Fruit fly (Drosophila melanogaster) whole organism, embryonic: ENCODE results near the gene CG31125.

Experiments
- Ada2b ChIP-seq: fragments of 200-800 bp; sonication (Bioruptor generic); IDR thresholded peaks from 2 replicates; pipeline ENCODE4 v1.3.6; 2022; ENCODE audit warnings: missing biosample characterization, missing genetic modification characterization
- CG1024 ChIP-seq: fragments of 200-800 bp; sonication (Bioruptor generic); IDR thresholded peaks from 2 replicates; pipeline ENCODE4 v1.3.6; 2022; ENCODE audit warnings: missing biosample characterization, missing genetic modification characterization
- CG10959 ChIP-seq: fragments of 200-800 bp; sonication (Bioruptor generic); IDR thresholded peaks from 2 replicates; pipeline ENCODE4 v1.3.6; 2022; ENCODE audit warnings: missing biosample characterization, missing genetic modification characterization
- CG12155 ChIP-seq: fragments of 200-800 bp; sonication (Bioruptor generic); optimal IDR thresholded peaks from 3 replicates; lab custom pipeline; 2016; ENCODE audit warnings: missing biosample characterization, missing genetic modification characterization
- CG13775 ChIP-seq: fragments of 200-800 bp; sonication (Bioruptor generic); optimal IDR thresholded peaks from 3 replicates; lab custom pipeline; 2017; ENCODE audit warnings: missing biosample characterization, mild to moderate bottlenecking, missing genetic modification characterization
- CG14710 ChIP-seq: fragments of 200-800 bp; sonication (Bioruptor generic); optimal IDR thresholded peaks from 3 replicates; lab custom pipeline; 2019; ENCODE audit warnings: missing biosample characterization, mild to moderate bottlenecking, missing genetic modification characterization, moderate library complexity
- CG14965 ChIP-seq: fragments of 200-800 bp; sonication (Bioruptor generic); optimal IDR thresholded peaks from 2 replicates; lab custom pipeline; 2016; ENCODE audit warnings: missing biosample characterization, missing genetic modification characterization, borderline replicate concordance
- CG15011 ChIP-seq: fragments of 200-800 bp; sonication (Bioruptor generic); optimal IDR thresholded peaks from 3 replicates; lab custom pipeline; 2018; ENCODE audit warnings: missing biosample characterization, mild to moderate bottlenecking, missing genetic modification characterization
- CG1602 ChIP-seq: fragments of 200-800 bp; sonication (Bioruptor generic); optimal IDR thresholded peaks from 3 replicates; lab custom pipeline; 2016; ENCODE audit warnings: missing biosample characterization, missing genetic modification characterization
- CG1792 ChIP-seq: fragments of 200-800 bp; sonication (Bioruptor generic); optimal IDR thresholded peaks from 2 replicates; lab custom pipeline; 2016; ENCODE audit warnings: missing biosample characterization, missing genetic modification characterization
- CG18262 ChIP-seq: fragments of 200-800 bp; optimal IDR thresholded peaks from 3 replicates; lab custom pipeline; 2019; ENCODE audit warnings: missing biosample characterization, mild to moderate bottlenecking, missing genetic modification characterization, moderate library complexity
- CG34224 ChIP-seq: fragments of 200-800 bp; sonication (Bioruptor generic); IDR thresholded peaks from 3 replicates; pipeline ENCODE4 v1.3.6; 2022; ENCODE audit warnings: missing biosample characterization, missing genetic modification characterization; ENCODE audit not compliant: partially characterized antibody
- CG3995 ChIP-seq: fragments of 200-800 bp; sonication (Bioruptor generic); optimal IDR thresholded peaks from 3 replicates; lab custom pipeline; 2016; ENCODE audit warnings: missing biosample characterization, missing genetic modification characterization
- CG5245 ChIP-seq: fragments of 200-800 bp; sonication (Bioruptor generic); optimal IDR thresholded peaks from 3 replicates; lab custom pipeline; 2016; ENCODE audit warnings: missing biosample characterization, missing genetic modification characterization
- CG6254 ChIP-seq: fragments of 200-800 bp; sonication (Bioruptor generic); optimal IDR thresholded peaks from 3 replicates; lab custom pipeline; 2017; ENCODE audit warnings: mild to moderate bottlenecking, missing biosample characterization, missing genetic modification reagents, missing genetic modification characterization
- CG6765 ChIP-seq: fragments of 200-800 bp; sonication (Bioruptor generic); optimal IDR thresholded peaks from 3 replicates; lab custom pipeline; 2017; ENCODE audit warnings: missing biosample characterization, mild to moderate bottlenecking, missing genetic modification characterization
- CG8089 ChIP-seq: fragments of 200-800 bp; sonication (Bioruptor generic); optimal IDR thresholded peaks from 3 replicates; lab custom pipeline; 2016; ENCODE audit warnings: missing biosample characterization, missing genetic modification characterization
- CG8290 ChIP-seq, 3 experiments: fragments of 200-800 bp; sonication (Bioruptor generic); optimal IDR thresholded peaks; 2 replicates each; lab custom pipeline; 2016 to 2019; ENCODE audit warnings: missing biosample characterization in 3 of 3, missing genetic modification characterization in 3 of 3, mild to moderate bottlenecking in 2 of 3, moderate library complexity in 1 of 3
- CG9727 ChIP-seq: fragments of 200-800 bp; sonication (Bioruptor generic); optimal IDR thresholded peaks from 3 replicates; lab custom pipeline; 2017; ENCODE audit warnings: missing biosample characterization, mild to moderate bottlenecking, missing genetic modification characterization
- CoRest ChIP-seq: fragments of 200-800 bp; sonication (Bioruptor generic); optimal IDR thresholded peaks from 3 replicates; lab custom pipeline; 2018; ENCODE audit warnings: missing biosample characterization, mild to moderate bottlenecking, missing genetic modification characterization, moderate library complexity
- Dek ChIP-seq: fragments of 200-800 bp; sonication (Bioruptor generic); optimal IDR thresholded peaks from 3 replicates; lab custom pipeline; 2019; ENCODE audit warnings: missing biosample characterization, mild to moderate bottlenecking, missing genetic modification characterization, moderate library complexity
- Dip3 ChIP-seq: fragments of 200-800 bp; sonication (Bioruptor generic); optimal IDR thresholded peaks from 3 replicates; lab custom pipeline; 2016; ENCODE audit warnings: missing biosample characterization, missing genetic modification characterization
- Dp ChIP-seq: fragments of 200-800 bp; sonication (Bioruptor generic); optimal IDR thresholded peaks from 2 replicates; lab custom pipeline; 2018; ENCODE audit warnings: missing biosample characterization, mild to moderate bottlenecking, missing genetic modification characterization, moderate library complexity
- Fer2 ChIP-seq: fragments of 200-800 bp; sonication (Bioruptor generic); optimal IDR thresholded peaks from 2 replicates; lab custom pipeline; 2018; ENCODE audit warnings: missing biosample characterization, mild to moderate bottlenecking, missing genetic modification characterization, moderate library complexity
- HmgZ ChIP-seq: fragments of 200-800 bp; sonication (Bioruptor generic); optimal IDR thresholded peaks from 2 replicates; lab custom pipeline; 2018; ENCODE audit warnings: missing biosample characterization, mild to moderate bottlenecking, missing genetic modification characterization
- MBD-R2 ChIP-seq: fragments of 200-800 bp; sonication (Bioruptor generic); IDR thresholded peaks from 2 replicates; pipeline ENCODE4 v1.3.6; 2022; ENCODE audit warnings: missing biosample characterization, missing genetic modification characterization
- Med ChIP-seq: fragments of 200-800 bp; sonication (Bioruptor generic); peaks from one replicate; lab custom pipeline; 2016; ENCODE audit warnings: missing biosample characterization, missing genetic modification characterization, mild to moderate bottlenecking, inconsistent platforms, moderate library complexity
- Nf-YA ChIP-seq: fragments of 200-800 bp; sonication (Bioruptor generic); IDR thresholded peaks from 2 replicates; pipeline ENCODE4 v1.3.6; 2022; ENCODE audit warnings: missing biosample characterization, missing genetic modification characterization
- Nf-YC ChIP-seq: fragments of 200-800 bp; optimal IDR thresholded peaks from 3 replicates; lab custom pipeline; 2019; ENCODE audit warnings: missing biosample characterization, mild to moderate bottlenecking, missing genetic modification characterization, moderate library complexity
- Optix ChIP-seq: fragments of 200-800 bp; sonication (Bioruptor generic); IDR thresholded peaks from 3 replicates; pipeline ENCODE4 v1.3.6; 2022; ENCODE audit warnings: missing biosample characterization, missing genetic modification characterization
- Sox102F ChIP-seq: fragments of 200-800 bp; sonication (Bioruptor generic); optimal IDR thresholded peaks from 2 replicates; lab custom pipeline; 2018; ENCODE audit warnings: missing biosample characterization, mild to moderate bottlenecking, missing genetic modification characterization, moderate library complexity
- Spps ChIP-seq: fragments of 200-800 bp; sonication (Bioruptor generic); optimal IDR thresholded peaks from 2 replicates; lab custom pipeline; 2018; ENCODE audit warnings: missing biosample characterization, mild to moderate bottlenecking, missing genetic modification characterization
- Vsx1 ChIP-seq: fragments of 200-800 bp; sonication (Bioruptor generic); optimal IDR thresholded peaks from 2 replicates; lab custom pipeline; 2017; ENCODE audit warnings: missing biosample characterization, mild to moderate bottlenecking, missing genetic modification characterization, missing genetic modification reagents
- ara ChIP-seq: fragments of 200-800 bp; sonication (Bioruptor generic); IDR thresholded peaks from 2 replicates; pipeline ENCODE4 v1.3.6; 2022; ENCODE audit warnings: missing biosample characterization, missing genetic modification characterization
- az2 ChIP-seq: fragments of 200-800 bp; sonication (Bioruptor generic); optimal IDR thresholded peaks from 3 replicates; lab custom pipeline; 2016; ENCODE audit warnings: missing biosample characterization, missing genetic modification characterization
- br ChIP-seq: fragments of >200 bp; optimal IDR thresholded peaks from 2 replicates; lab custom pipeline; 2017
- chinmo ChIP-seq: fragments of 200-800 bp; sonication (Bioruptor generic); IDR thresholded peaks from 4 replicates; pipeline ENCODE4 v1.3.6; 2022; ENCODE audit warnings: missing biosample characterization, missing genetic modification characterization; ENCODE audit not compliant: partially characterized antibody
- exex ChIP-seq: fragments of 200-800 bp; sonication (Bioruptor generic); optimal IDR thresholded peaks from 4 replicates; lab custom pipeline; 2018; ENCODE audit warnings: missing biosample characterization, mild to moderate bottlenecking, missing genetic modification characterization, moderate library complexity
- gcm ChIP-seq: fragments of 200-800 bp; sonication (Bioruptor generic); optimal IDR thresholded peaks from 2 replicates; lab custom pipeline; 2019; ENCODE audit warnings: missing biosample characterization, mild to moderate bottlenecking, missing genetic modification characterization, moderate library complexity
- gfzf ChIP-seq: fragments of 200-800 bp; sonication (Bioruptor generic); optimal IDR thresholded peaks from 2 replicates; lab custom pipeline; 2016; ENCODE audit warnings: missing biosample characterization, mild to moderate bottlenecking, missing genetic modification characterization, moderate library complexity
- gsb ChIP-seq: fragments of 200-800 bp; sonication (Bioruptor generic); IDR thresholded peaks from 2 replicates; pipeline ENCODE4 v1.3.6; 2022; ENCODE audit warnings: missing biosample characterization, missing genetic modification characterization
- gt ChIP-seq: fragments of 200-800 bp; sonication (Bioruptor generic); IDR thresholded peaks from 2 replicates; pipeline ENCODE4 v1.3.6; 2022; ENCODE audit warnings: missing biosample characterization, missing genetic modification characterization
- lmd ChIP-seq: fragments of 200-800 bp; sonication (Bioruptor generic); IDR thresholded peaks from 2 replicates; pipeline ENCODE4 v1.3.6; 2022; ENCODE audit warnings: missing biosample characterization, missing genetic modification characterization
- prd ChIP-seq, 3 experiments: fragments of >200 bp in 2 of 3; fragments of 200-800 bp in 1 of 3; sonication (Bioruptor generic) in 1 of 3; optimal IDR thresholded peaks in 2 of 3; IDR thresholded peaks in 1 of 3; 2 replicates in 2 of 3; 3 replicates in 1 of 3; pipeline versions ENCODE4 v1.3.6 to Lab custom; 2017 to 2022; ENCODE audit warnings: missing biosample characterization in 1 of 3, missing genetic modification characterization in 1 of 3
- pros ChIP-seq: fragments of 200-800 bp; sonication (Bioruptor generic); optimal IDR thresholded peaks from 3 replicates; lab custom pipeline; 2019; ENCODE audit warnings: missing biosample characterization, mild to moderate bottlenecking, missing genetic modification characterization, moderate library complexity
- repo ChIP-seq: fragments of 200-800 bp; sonication (Bioruptor generic); optimal IDR thresholded peaks from 2 replicates; lab custom pipeline; 2016; ENCODE audit warnings: missing biosample characterization, missing genetic modification characterization
- sim ChIP-seq: fragments of 200-800 bp; sonication (Bioruptor generic); IDR thresholded peaks from 2 replicates; pipeline ENCODE4 v1.3.6; 2022; ENCODE audit warnings: missing biosample characterization, missing genetic modification characterization
- slp2 ChIP-seq: fragments of 200-800 bp; sonication (Bioruptor generic); optimal IDR thresholded peaks from 2 replicates; lab custom pipeline; 2016; ENCODE audit warnings: missing biosample characterization, missing genetic modification characterization
- stwl ChIP-seq: fragments of 200-800 bp; sonication (Bioruptor generic); optimal IDR thresholded peaks from 3 replicates; lab custom pipeline; 2018; ENCODE audit warnings: missing biosample characterization, mild to moderate bottlenecking, missing genetic modification characterization, moderate library complexity
- tna ChIP-seq: fragments of 200-800 bp; sonication (Bioruptor generic); IDR thresholded peaks from 2 replicates; pipeline ENCODE4 v1.3.6; 2022; ENCODE audit warnings: missing biosample characterization, missing genetic modification characterization; ENCODE audit not compliant: partially characterized antibody
- vnd ChIP-seq: fragments of 200-800 bp; sonication (Bioruptor generic); IDR thresholded peaks from 3 replicates; pipeline ENCODE4 v1.3.6; 2022; ENCODE audit warnings: missing biosample characterization, missing genetic modification characterization; ENCODE audit not compliant: partially characterized antibody

The CG31125 gene

DNA sequence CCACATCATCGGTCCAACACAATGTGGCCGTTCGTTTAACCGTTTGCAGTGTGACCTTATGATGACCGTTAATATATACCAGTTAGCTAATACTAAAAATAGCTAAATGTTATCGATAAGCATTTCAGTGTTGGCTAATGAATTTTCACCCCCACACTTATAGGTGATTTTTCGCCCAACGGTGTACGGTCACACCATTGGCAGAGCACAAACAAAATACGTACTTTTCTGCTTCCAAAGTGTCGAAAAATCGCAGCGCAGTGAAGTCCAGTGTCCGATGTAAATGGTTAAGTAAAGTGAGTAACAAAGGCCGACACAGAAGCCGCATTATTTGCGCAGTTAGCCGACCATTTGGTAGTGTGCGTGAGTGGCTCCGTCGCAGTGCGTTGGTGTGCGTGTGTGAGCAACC, 29.1 kb downstream of the CG31125 start, which contains the start of the genes Syx18 and atl (continued):
- peak; percentile 85 for TF ChIP-seq stwl (tag; lab: Kevin White, UChicago)
- TF ChIP-seq CG14710 (tag; lab: Kevin White, UChicago) = peak; percentile 71
- TF ChIP-seq CG1792 = no peak
- no peak for TF ChIP-seq CG1024
- no peak for TF ChIP-seq vnd (GFP tag; lab: Robert Waterston, UW)
- TF ChIP-seq Nf-YC (tag; lab: Kevin White, UChicago) = no peak
- no peak for TF ChIP-seq exex (tag; lab: Kevin White, UChicago)
- TF ChIP-seq Sox102F (GFP tag; lab: Kevin White, UChicago) = no peak
- TF ChIP-seq gt (GFP tag; lab: Robert Waterston, UW) = no peak
- TF ChIP-seq CG12155 (GFP tag; lab: Kevin White, UChicago) = no peak
- no peak for TF ChIP-seq CG1602 (GFP tag; lab: Kevin White, UChicago)
- TF ChIP-seq repo = no peak
- TF ChIP-seq CG8290 (GFP tag; optimal IDR thresholded peaks at IDR 0.05; lab: Kevin White, UChicago) = no peak
- no peak for TF ChIP-seq CG8290 (tag; optimal IDR thresholded peaks at IDR 0.05; lab: Kevin White, UChicago)
- TF ChIP-seq ara = no peak
- peak; percentile 71 for TF ChIP-seq Dp (GFP tag; lab: Kevin White, UChicago)
- no peak for TF ChIP-seq CG10959 (GFP tag; lab: Robert Waterston, UW)
- TF ChIP-seq Vsx1 (GFP tag; lab: Kevin White, UChicago) = no peak
- no peak for TF ChIP-seq lmd (GFP tag; lab: Robert Waterston, UW)
- no peak for TF ChIP-seq CG6765
- TF ChIP-seq CG8089 (GFP tag; lab: Kevin White, UChicago) = no peak
- TF ChIP-seq Dip3 (GFP tag; lab: Kevin White, UChicago) = no peak
- no peak for TF ChIP-seq pros
- peak; percentile 99 for TF ChIP-seq gfzf (GFP tag; lab: Kevin White, UChicago)
- TF ChIP-seq CG15011 (GFP tag; lab: Kevin White, UChicago) = no peak
- TF ChIP-seq CG14965 (GFP tag; lab: Kevin White, UChicago) = no peak
- TF ChIP-seq slp2 (GFP tag; lab: Kevin White, UChicago) = no peak
- TF ChIP-seq CG13775 (GFP tag; lab: Kevin White, UChicago) = no peak
- TF ChIP-seq CG18262 = no peak
- TF ChIP-seq br (lab: Kevin White, UChicago) = no peak
- no peak for TF ChIP-seq Spps (tag; lab: Kevin White, UChicago)
- TF ChIP-seq Ada2b (GFP tag; lab: Robert Waterston, UW) = no peak
- TF ChIP-seq HmgZ (tag; lab: Kevin White, UChicago) = peak; percentile 85
- TF ChIP-seq Dek (tag; lab: Kevin White, UChicago) = peak; percentile 4
- TF ChIP-seq CG34224 = peak; percentile 47; the same call in 2 of the 3 replicates
- TF ChIP-seq CG6254 (GFP tag; lab: Kevin White, UChicago) = no peak
- no peak for TF ChIP-seq tna
- no peak for TF ChIP-seq CG5245 (GFP tag; lab: Kevin White, UChicago)
- TF ChIP-seq Optix (GFP tag; lab: Robert Waterston, UW) = no peak
- no peak for TF ChIP-seq CG3995 (GFP tag; lab: Kevin White, UChicago)
- peak; percentile 27 for TF ChIP-seq gcm (GFP tag; lab: Kevin White, UChicago)
- TF ChIP-seq CoRest = no peak
- no peak for TF ChIP-seq CG9727
- no peak for TF ChIP-seq Nf-YA (GFP tag; lab: Robert Waterston, UW)
- TF ChIP-seq Med (GFP tag; lab: Kevin White, UChicago) = peak; percentile 90
- no peak for TF ChIP-seq gsb (GFP tag; lab: Robert Waterston, UW)
- no peak for TF ChIP-seq chinmo (GFP tag; lab: Robert Waterston, UW)
- no peak for TF ChIP-seq az2 (GFP tag; lab: Kevin White, UChicago)
- no peak for TF ChIP-seq Fer2 (tag; lab: Kevin White, UChicago)
- no peak for TF ChIP-seq prd (optimal IDR thresholded peaks at IDR 0.05; lab: Kevin White, UChicago)
- no peak for TF ChIP-seq prd (GFP tag; IDR thresholded peaks at IDR 0.05; lab: Robert Waterston, UW)
- TF ChIP-seq sim (GFP tag; lab: Robert Waterston, UW) = no peak
- TF ChIP-seq MBD-R2 (GFP tag; lab: Robert Waterston, UW) = peak; percentile 92; the same call in 1 of the 2 replicates
